Fruit fly (Drosophila melanogaster) whole organism: ENCODE measurements around the gene CG9459.

Source experiments
- CG8478 ChIP-seq: fragments of >200 bp; optimal IDR thresholded peaks from 2 replicates; lab custom pipeline; 2018; ENCODE audit warnings: inconsistent platforms
- Dll ChIP-seq: fragments of >200 bp; optimal IDR thresholded peaks from 2 replicates; lab custom pipeline; 2017
- EcR ChIP-seq, 2 experiments: fragments of >200 bp; optimal IDR thresholded peaks; 2 replicates each; lab custom pipeline; 2017; ENCODE audit warnings: missing biosample characterization in 2 of 2, missing genetic modification characterization in 2 of 2, missing genetic modification reagents in 2 of 2
- pan ChIP-seq: fragments of >200 bp; optimal IDR thresholded peaks from 2 replicates; lab custom pipeline; 2017
- psq ChIP-seq: fragments of >200 bp; optimal IDR thresholded peaks from 2 replicates; lab custom pipeline; 2017
- usp ChIP-seq: fragments of >200 bp; optimal IDR thresholded peaks from 2 replicates; lab custom pipeline; 2017; ENCODE audit warnings: missing biosample characterization, missing genetic modification characterization, mixed read lengths

The CG9459 gene

dm6 chr3R:9818295-9818694 lies at the start of gene CG9459:
TSS of gene CG9459 (minus strand) at chr3R:9818395.
- no peak for TF ChIP-seq psq (lab: Kevin White, UChicago)
- no peak for TF ChIP-seq Dll (lab: Kevin White, UChicago)
- TF ChIP-seq EcR (GFP tag; optimal IDR thresholded peaks at IDR 0.05; lab: Kevin White, UChicago), result no peak
- TF ChIP-seq usp (GFP tag; lab: Kevin White, UChicago), result no peak
- TF ChIP-seq pan, result no peak
- no peak for TF ChIP-seq CG8478 (lab: Kevin White, UChicago)

dm6 chr3R:9865854-9866396 lies 47.7 kb upstream of the CG9459 start:
- TF ChIP-seq EcR (GFP tag; optimal IDR thresholded peaks at IDR 0.05; lab: Kevin White, UChicago) (no peak), pan (no peak), CG8478 (lab: Kevin White, UChicago) (no peak), psq (lab: Kevin White, UChicago) (no peak), usp (GFP tag; lab: Kevin White, UChicago) (no peak), Dll (lab: Kevin White, UChicago) (no peak)

- no peak for TF ChIP-seq pan
- TF ChIP-seq Dll (lab: Kevin White, UChicago), result no peak
- TF ChIP-seq psq (lab: Kevin White, UChicago), result no peak
- TF ChIP-seq EcR (GFP tag; optimal IDR thresholded peaks at IDR 0.05; lab: Kevin White, UChicago), result no peak
- TF ChIP-seq CG8478 (lab: Kevin White, UChicago), result no peak
- TF ChIP-seq usp (GFP tag; lab: Kevin White, UChicago), result no peak
Observed at dm6 chr3R:9860561-9860960, 42.4 kb upstream of the CG9459 start.

dm6 chr3R:9857785-9858184 lies 39.6 kb upstream of the CG9459 start:
- no peak for TF ChIP-seq pan
- TF ChIP-seq usp (GFP tag; lab: Kevin White, UChicago), result no peak
- TF ChIP-seq EcR (GFP tag; optimal IDR thresholded peaks at IDR 0.05; lab: Kevin White, UChicago), result no peak

dm6 chr3R:9851653-9852052 lies 33.5 kb upstream of the CG9459 start:
- no peak for TF ChIP-seq Dll (lab: Kevin White, UChicago)
- no peak for TF ChIP-seq psq (lab: Kevin White, UChicago)
- TF ChIP-seq CG8478 (lab: Kevin White, UChicago), result no peak
- TF ChIP-seq pan, result no peak
- TF ChIP-seq usp (GFP tag; lab: Kevin White, UChicago), result no peak
- TF ChIP-seq EcR (GFP tag; optimal IDR thresholded peaks at IDR 0.05; lab: Kevin White, UChicago), result no peak

dm6 chr3R:9823723-9824122 lies 5.5 kb upstream of the CG9459 start, which contains the start of gene CG34302:
TSS of gene CG34302 (minus strand) at chr3R:9823823.
- TF ChIP-seq usp (GFP tag; lab: Kevin White, UChicago) (no peak), EcR (GFP tag; optimal IDR thresholded peaks at IDR 0.05; lab: Kevin White, UChicago) (no peak), Dll (lab: Kevin White, UChicago) (no peak), pan (no peak), CG8478 (lab: Kevin White, UChicago) (no peak), psq (lab: Kevin White, UChicago) (no peak)

- TF ChIP-seq Dll (lab: Kevin White, UChicago), result no peak
- TF ChIP-seq CG8478 (lab: Kevin White, UChicago), result no peak
- no peak for TF ChIP-seq psq (lab: Kevin White, UChicago)
- no peak for TF ChIP-seq EcR (GFP tag; optimal IDR thresholded peaks at IDR 0.05; lab: Kevin White, UChicago)
- TF ChIP-seq pan, result no peak
- TF ChIP-seq usp (GFP tag; lab: Kevin White, UChicago), result no peak
Observed at dm6 chr3R:9821091-9821490, 2.9 kb upstream of the CG9459 start, which contains the start of gene CG42857. TSS of gene CG42857 (minus strand) at chr3R:9821191.

- TF ChIP-seq usp (GFP tag; lab: Kevin White, UChicago) (no peak), Dll (lab: Kevin White, UChicago) (no peak), psq (lab: Kevin White, UChicago) (no peak), pan (no peak), CG8478 (lab: Kevin White, UChicago) (no peak), EcR (GFP tag; optimal IDR thresholded peaks at IDR 0.05; lab: Kevin White, UChicago) (no peak)
Observed at dm6 chr3R:9819777-9820176, 1.6 kb upstream of the CG9459 start, which contains the start of gene CG9458. TSS of gene CG9458 (minus strand) at chr3R:9819877.

- TF ChIP-seq Dll (lab: Kevin White, UChicago) (no peak), CG8478 (lab: Kevin White, UChicago) (no peak), psq (lab: Kevin White, UChicago) (no peak), pan (no peak), EcR (GFP tag; optimal IDR thresholded peaks at IDR 0.05; lab: Kevin White, UChicago) (no peak), usp (GFP tag; lab: Kevin White, UChicago) (no peak)
Observed at dm6 chr3R:9816879-9817278, 1.3 kb downstream of the CG9459 start, which contains the start of gene CG16904. TSS of gene CG16904 (minus strand) at chr3R:9816979.

dm6 chr3R:9813861-9814260 lies 4.3 kb downstream of the CG9459 start, which contains the start of gene eloF:
TSS of gene eloF (plus strand) at chr3R:9814161.
- TF ChIP-seq usp (GFP tag; lab: Kevin White, UChicago) (no peak), CG8478 (lab: Kevin White, UChicago) (no peak), pan (no peak), EcR (GFP tag; optimal IDR thresholded peaks at IDR 0.05; lab: Kevin White, UChicago) (no peak), psq (lab: Kevin White, UChicago) (no peak), Dll (lab: Kevin White, UChicago) (no peak)

dm6 chr3R:9812447-9812846 lies 5.7 kb downstream of the CG9459 start, which contains the start of gene CG8534:
TSS of gene CG8534 (plus strand) at chr3R:9812747.
- TF ChIP-seq CG8478 (lab: Kevin White, UChicago) (no peak), EcR (GFP tag; optimal IDR thresholded peaks at IDR 0.05; lab: Kevin White, UChicago) (no peak), usp (GFP tag; lab: Kevin White, UChicago) (no peak), pan (no peak), psq (lab: Kevin White, UChicago) (no peak)
